In the genomic region with DNA sequence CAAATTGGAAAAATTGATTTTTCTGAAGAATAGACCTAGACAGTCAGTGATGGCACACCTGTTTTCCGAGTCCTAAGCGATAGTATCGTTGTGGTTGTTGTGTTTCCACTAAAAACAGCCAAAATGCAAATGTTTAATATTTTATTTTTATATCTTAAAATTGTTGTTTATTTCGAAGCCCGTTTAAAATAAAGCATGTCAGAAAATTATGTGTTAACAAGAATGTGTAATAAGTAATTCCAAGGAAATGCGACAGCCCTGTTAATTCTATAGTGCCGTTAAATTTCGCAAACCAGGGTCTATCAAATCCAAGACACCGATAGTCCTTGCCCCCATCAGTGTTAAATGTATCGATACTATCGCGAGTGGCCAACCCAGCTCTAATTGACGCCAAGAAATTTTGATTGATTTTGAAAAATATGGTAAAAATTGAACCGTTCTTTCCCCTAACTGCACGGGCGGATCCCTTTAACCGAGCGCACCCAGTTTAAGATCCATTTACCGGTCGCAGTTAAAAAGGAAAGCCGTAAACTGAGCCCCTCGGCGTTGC, we compare ENCODE assay signal across 1 fruit fly cellular context.
TF ChIP-seq lines count a peak whose summit lies in the region.

TSS of gene Pex23 (minus strand) at position 61 of the 550 bp plus-strand sequence.

TF ChIP-seq in whole organism, embryonic, 481 proteins besides CTCF, POLR2A, EP300 and RAD21 (continued from another document and continues in another):
- TF ChIP-seq CG3281 (GFP tag; optimal IDR thresholded peaks at IDR 0.05; lab: Kevin White, UChicago) (peak; percentile 84), Awh (GFP tag; IDR thresholded peaks at IDR 0.05; lab: Robert Waterston, UW) (no peak), CG33213 (GFP tag; optimal IDR thresholded peaks at IDR 0.05; lab: Kevin White, UChicago) (peak; percentile 76), cas (GFP tag; IDR thresholded peaks at IDR 0.05; lab: Robert Waterston, UW) (peak; percentile 73), lov (optimal IDR thresholded peaks at IDR 0.05; lab: Kevin White, UChicago) (no peak), lov (GFP tag; IDR thresholded peaks at IDR 0.05; lab: Robert Waterston, UW) (peak; percentile 80; the same call in 1 of the 3 replicates), odd (GFP tag; optimal IDR thresholded peaks at IDR 0.05; lab: Kevin White, UChicago) (no peak), CG2202 (tag; optimal IDR thresholded peaks at IDR 0.05; lab: Kevin White, UChicago) (peak; percentile 49), E2f2 (GFP tag; IDR thresholded peaks at IDR 0.05; lab: Robert Waterston, UW) (peak; percentile 66), klu (GFP tag; IDR thresholded peaks at IDR 0.05; lab: Robert Waterston, UW) (peak; percentile 75), kah (GFP tag; optimal IDR thresholded peaks at IDR 0.05; lab: Kevin White, UChicago) (peak; percentile 16), esg (GFP tag; conservative IDR thresholded peaks at IDR 0.05; lab: Robert Waterston, UW) (peak; percentile 73), CG10209 (GFP tag; optimal IDR thresholded peaks at IDR 0.05; lab: Kevin White, UChicago) (peak; percentile 73), bigmax (GFP tag; optimal IDR thresholded peaks at IDR 0.05; lab: Kevin White, UChicago) (no peak), CG11695 (GFP tag; IDR thresholded peaks at IDR 0.05; lab: Robert Waterston, UW) (peak; percentile 64; the same call in 2 of the 3 replicates), Mrtf (GFP tag; IDR thresholded peaks at IDR 0.05; lab: Robert Waterston, UW) (peak; percentile 57; the same call in 1 of the 3 replicates), CG6254 (GFP tag; optimal IDR thresholded peaks at IDR 0.05; lab: Kevin White, UChicago) (peak; percentile 62), ro (GFP tag; IDR thresholded peaks at IDR 0.05; lab: Robert Waterston, UW) (peak; percentile 47; the same call in 1 of the 2 replicates), Pdp1 (GFP tag; optimal IDR thresholded peaks at IDR 0.05; lab: Kevin White, UChicago) (peak in 1 of 2 experiments; percentile 72), CG30431 (GFP tag; optimal IDR thresholded peaks at IDR 0.05; lab: Kevin White, UChicago) (peak; percentile 42), pros (GFP tag; optimal IDR thresholded peaks at IDR 0.05; lab: Kevin White, UChicago) (no peak), eyg (GFP tag; optimal IDR thresholded peaks at IDR 0.05; lab: Kevin White, UChicago) (no peak), ato (GFP tag; IDR thresholded peaks at IDR 0.05; lab: Robert Waterston, UW; ENCODE audit: partially characterized antibody) (peak; percentile 86), disco-r (GFP tag; optimal IDR thresholded peaks at IDR 0.05; lab: Kevin White, UChicago) (no peak), Aef1 (GFP tag; IDR thresholded peaks at IDR 0.05; lab: Robert Waterston, UW) (peak; percentile 81), CG33557 (GFP tag; optimal IDR thresholded peaks at IDR 0.05; lab: Kevin White, UChicago) (peak; percentile 45), NFAT (GFP tag; IDR thresholded peaks at IDR 0.05; lab: Robert Waterston, UW) (peak; percentile 74), CG11723 (GFP tag; optimal IDR thresholded peaks at IDR 0.05; lab: Kevin White, UChicago) (peak; percentile 53), ssp (GFP tag; IDR thresholded peaks at IDR 0.05; lab: Robert Waterston, UW) (peak; percentile 89), CG14050 (GFP tag; IDR thresholded peaks at IDR 0.05; lab: Robert Waterston, UW) (peak; percentile 69), Oli (tag; optimal IDR thresholded peaks at IDR 0.05; lab: Kevin White, UChicago) (peak; percentile 68), CG6689 (GFP tag; IDR thresholded peaks at IDR 0.05; lab: Robert Waterston, UW) (peak; percentile 82), Six4 (GFP tag; optimal IDR thresholded peaks at IDR 0.05; lab: Kevin White, UChicago) (peak; percentile 26), TFAM (GFP tag; optimal IDR thresholded peaks at IDR 0.05; lab: Kevin White, UChicago) (no peak), seq (GFP tag; IDR thresholded peaks at IDR 0.05; lab: Robert Waterston, UW) (peak; percentile 71), cad (GFP tag; optimal IDR thresholded peaks at IDR 0.05; lab: Kevin White, UChicago) (no peak), corto (GFP tag; optimal IDR thresholded peaks at IDR 0.05; lab: Kevin White, UChicago) (no peak), CG13775 (GFP tag; optimal IDR thresholded peaks at IDR 0.05; lab: Kevin White, UChicago) (peak; percentile 86), dati (GFP tag; IDR thresholded peaks at IDR 0.05; lab: Robert Waterston, UW) (no peak), salm (tag; optimal IDR thresholded peaks at IDR 0.05; lab: Kevin White, UChicago) (peak; percentile 15), CG12104 (GFP tag; optimal IDR thresholded peaks at IDR 0.05; lab: Kevin White, UChicago) (peak; percentile 68), CG8281 (tag; optimal IDR thresholded peaks at IDR 0.05; lab: Kevin White, UChicago) (peak; percentile 20), zen (tag; optimal IDR thresholded peaks at IDR 0.05; lab: Kevin White, UChicago) (peak; percentile 81), CG10979 (tag; optimal IDR thresholded peaks at IDR 0.05; lab: Kevin White, UChicago) (peak; percentile 69), CG31224 (GFP tag; IDR thresholded peaks at IDR 0.05; lab: Robert Waterston, UW) (peak; percentile 67), sens-2 (GFP tag; IDR thresholded peaks at IDR 0.05; lab: Robert Waterston, UW) (no peak), CG12299 (tag; optimal IDR thresholded peaks at IDR 0.05; lab: Kevin White, UChicago) (peak; percentile 47), sd (tag; optimal IDR thresholded peaks at IDR 0.05; lab: Kevin White, UChicago) (no peak), caup (GFP tag; optimal IDR thresholded peaks at IDR 0.05; lab: Kevin White, UChicago; ENCODE audit: severe bottlenecking) (peak; percentile 64), sqz (GFP tag; optimal IDR thresholded peaks at IDR 0.05; lab: Kevin White, UChicago) (no peak), Hr39 (optimal IDR thresholded peaks at IDR 0.05; lab: Kevin White, UChicago) (no peak), CG2116 (GFP tag; optimal IDR thresholded peaks at IDR 0.05; lab: Kevin White, UChicago) (peak; percentile 86), Med (GFP tag; lab: Kevin White, UChicago) (peak; percentile 93), CG9932 (GFP tag; IDR thresholded peaks at IDR 0.05; lab: Robert Waterston, UW) (peak; percentile 93), Hand (GFP tag; optimal IDR thresholded peaks at IDR 0.05; lab: Kevin White, UChicago) (peak; percentile 1), Dp (GFP tag; optimal IDR thresholded peaks at IDR 0.05; lab: Kevin White, UChicago) (peak; percentile 42), CG17186 (GFP tag; optimal IDR thresholded peaks at IDR 0.05; lab: Kevin White, UChicago) (peak; percentile 71), CG6854 (GFP tag; optimal IDR thresholded peaks at IDR 0.05; lab: Kevin White, UChicago) (no peak), D (optimal IDR thresholded peaks at IDR 0.05; lab: Kevin White, UChicago) (no peak), D (GFP tag; optimal IDR thresholded peaks at IDR 0.05; lab: Kevin White, UChicago) (peak; percentile 60), CG7357 (GFP tag; IDR thresholded peaks at IDR 0.05; lab: Robert Waterston, UW) (peak; percentile 95), Sry-β (GFP tag; optimal IDR thresholded peaks at IDR 0.05; lab: Kevin White, UChicago) (peak; percentile 66), CG1233 (GFP tag; optimal IDR thresholded peaks at IDR 0.05; lab: Kevin White, UChicago) (no peak), CG3065 (GFP tag; optimal IDR thresholded peaks at IDR 0.05; lab: Kevin White, UChicago) (peak; percentile 78), CG1792 (GFP tag; optimal IDR thresholded peaks at IDR 0.05; lab: Kevin White, UChicago) (peak; percentile 51), ham (GFP tag; IDR thresholded peaks at IDR 0.05; lab: Robert Waterston, UW) (peak; percentile 13; the same call in 1 of the 2 replicates), Drgx (GFP tag; IDR thresholded peaks at IDR 0.05; lab: Robert Waterston, UW) (peak; percentile 48), tna (GFP tag; IDR thresholded peaks at IDR 0.05; lab: Robert Waterston, UW; ENCODE audit: partially characterized antibody) (peak; percentile 90), CG17829 (tag; optimal IDR thresholded peaks at IDR 0.05; lab: Kevin White, UChicago) (peak; percentile 87), CG3163 (GFP tag; optimal IDR thresholded peaks at IDR 0.05; lab: Kevin White, UChicago) (peak; percentile 2), MBD-R2 (GFP tag; IDR thresholded peaks at IDR 0.05; lab: Robert Waterston, UW) (peak; percentile 90), peb (GFP tag; IDR thresholded peaks at IDR 0.05; lab: Robert Waterston, UW) (peak; percentile 77), CG32767 (GFP tag; IDR thresholded peaks at IDR 0.05; lab: Robert Waterston, UW) (peak; percentile 38; the same call in 1 of the 2 replicates), CG9797 (GFP tag; optimal IDR thresholded peaks at IDR 0.05; lab: Kevin White, UChicago) (peak; percentile 53), jumu (GFP tag; optimal IDR thresholded peaks at IDR 0.05; lab: Kevin White, UChicago) (peak; percentile 46), CG2875 (GFP tag; optimal IDR thresholded peaks at IDR 0.05; lab: Kevin White, UChicago) (peak; percentile 22), stwl (tag; optimal IDR thresholded peaks at IDR 0.05; lab: Kevin White, UChicago) (peak; percentile 63), fru (optimal IDR thresholded peaks at IDR 0.05; lab: Kevin White, UChicago) (no peak), Ravus (GFP tag; IDR thresholded peaks at IDR 0.05; lab: Robert Waterston, UW) (peak; percentile 51), CG3995 (GFP tag; optimal IDR thresholded peaks at IDR 0.05; lab: Kevin White, UChicago) (no peak), CG12744 (GFP tag; optimal IDR thresholded peaks at IDR 0.05; lab: Kevin White, UChicago) (peak; percentile 17), dimm (GFP tag; IDR thresholded peaks at IDR 0.05; lab: Robert Waterston, UW) (no peak), CG17385 (GFP tag; optimal IDR thresholded peaks at IDR 0.05; lab: Kevin White, UChicago) (peak; percentile 69), NC2β (GFP tag; optimal IDR thresholded peaks at IDR 0.05; lab: Kevin White, UChicago) (peak; percentile 53), Stat92E (GFP tag; optimal IDR thresholded peaks at IDR 0.05; lab: Kevin White, UChicago) (peak in 1 of 3 experiments; percentile 81), nerfin-1 (tag; optimal IDR thresholded peaks at IDR 0.05; lab: Kevin White, UChicago) (peak; percentile 70), Bgb (GFP tag; IDR thresholded peaks at IDR 0.05; lab: Robert Waterston, UW; ENCODE audit: partially characterized antibody) (peak; percentile 95), slbo (GFP tag; IDR thresholded peaks at IDR 0.05; lab: Robert Waterston, UW) (peak; percentile 91), Xrp1 (GFP tag; IDR thresholded peaks at IDR 0.05; lab: Robert Waterston, UW) (peak; percentile 82), Xbp1 (GFP tag; optimal IDR thresholded peaks at IDR 0.05; lab: Kevin White, UChicago) (peak; percentile 92), CG43689 (GFP tag; IDR thresholded peaks at IDR 0.05; lab: Robert Waterston, UW) (0 out of 2 replicates have a peak, but pooled peaks have one; percentile 16), CG5245 (GFP tag; optimal IDR thresholded peaks at IDR 0.05; lab: Kevin White, UChicago) (peak; percentile 62), bcd (GFP tag; optimal IDR thresholded peaks at IDR 0.05; lab: Kevin White, UChicago) (peak; percentile 77), oc (tag; optimal IDR thresholded peaks at IDR 0.05; lab: Kevin White, UChicago) (no peak), HHEX (GFP tag; optimal IDR thresholded peaks at IDR 0.05; lab: Kevin White, UChicago) (peak; percentile 65), wor (GFP tag; IDR thresholded peaks at IDR 0.05; lab: Robert Waterston, UW) (peak; percentile 60; the same call in 1 of the 2 replicates), Opbp (GFP tag; IDR thresholded peaks at IDR 0.05; lab: Robert Waterston, UW; ENCODE audit: partially characterized antibody) (peak; percentile 92), Kr (GFP tag; optimal IDR thresholded peaks at IDR 0.05; lab: Kevin White, UChicago) (no peak), CG7372 (GFP tag; IDR thresholded peaks at IDR 0.05; lab: Robert Waterston, UW) (peak; percentile 78), Atf3 (GFP tag; optimal IDR thresholded peaks at IDR 0.05; lab: Kevin White, UChicago) (peak; percentile 13), CG6813 (GFP tag; optimal IDR thresholded peaks at IDR 0.05; lab: Kevin White, UChicago) (peak; percentile 20), chm (GFP tag; IDR thresholded peaks at IDR 0.05; lab: Robert Waterston, UW) (peak; percentile 76), CG6765 (GFP tag; optimal IDR thresholded peaks at IDR 0.05; lab: Kevin White, UChicago) (peak; percentile 39), Hr78 (GFP tag; optimal IDR thresholded peaks at IDR 0.05; lab: Kevin White, UChicago) (no peak), Taf1 (GFP tag; IDR thresholded peaks at IDR 0.05; lab: Robert Waterston, UW) (peak; percentile 59; the same call in 1 of the 2 replicates), H15 (GFP tag; IDR thresholded peaks at IDR 0.05; lab: Robert Waterston, UW) (peak; percentile 70; the same call in 2 of the 3 replicates), CG14860 (GFP tag; IDR thresholded peaks at IDR 0.05; lab: Robert Waterston, UW; ENCODE audit: partially characterized antibody) (peak; percentile 97), dpn (GFP tag; optimal IDR thresholded peaks at IDR 0.05; lab: Kevin White, UChicago) (peak; percentile 80 to 90), Blimp-1 (GFP tag; optimal IDR thresholded peaks at IDR 0.05; lab: Kevin White, UChicago) (no peak), NK7.1 (GFP tag; optimal IDR thresholded peaks at IDR 0.05; lab: Kevin White, UChicago) (peak; percentile 17), C15 (GFP tag; IDR thresholded peaks at IDR 0.05; lab: Robert Waterston, UW) (no peak), CG32532 (GFP tag; IDR thresholded peaks at IDR 0.05; lab: Robert Waterston, UW) (peak; percentile 87), CG13287 (GFP tag; IDR thresholded peaks at IDR 0.05; lab: Robert Waterston, UW; ENCODE audit: partially characterized antibody) (peak; percentile 99), ftz-f1 (GFP tag; optimal IDR thresholded peaks at IDR 0.05; lab: Kevin White, UChicago) (peak; percentile 42), maf-S (GFP tag; optimal IDR thresholded peaks at IDR 0.05; lab: Kevin White, UChicago) (peak; percentile 45), mirr (GFP tag; optimal IDR thresholded peaks at IDR 0.05; lab: Kevin White, UChicago) (no peak), sug (tag; optimal IDR thresholded peaks at IDR 0.05; lab: Kevin White, UChicago) (peak; percentile 88), CG15073 (GFP tag; optimal IDR thresholded peaks at IDR 0.05; lab: Kevin White, UChicago) (no peak), z (GFP tag; IDR thresholded peaks at IDR 0.05; lab: Robert Waterston, UW) (no peak), YL-1 (GFP tag; optimal IDR thresholded peaks at IDR 0.05; lab: Kevin White, UChicago) (peak; percentile 89), Nf-YB (GFP tag; optimal IDR thresholded peaks at IDR 0.05; lab: Kevin White, UChicago) (peak; percentile 36), aop (GFP tag; IDR thresholded peaks at IDR 0.05; lab: Robert Waterston, UW) (no peak), HLHmδ (GFP tag; optimal IDR thresholded peaks at IDR 0.05; lab: Kevin White, UChicago) (no peak), nom (GFP tag; optimal IDR thresholded peaks at IDR 0.05; lab: Kevin White, UChicago) (no peak)
